Worm (Caenorhabditis elegans) whole organism, young adult: ENCODE measurements around the gene anmt-3.

ENCODE experiments used
- C06A6.2 ChIP-seq: fragments of 200-800 bp; sonication (Bioruptor generic); conservative IDR thresholded peaks from 2 replicates; pipeline ENCODE4 v1.3.6; 2022; ENCODE audit warnings: missing genetic modification characterization, missing compliant biosample characterization
- F33H1.4 ChIP-seq: fragments of 200-800 bp; sonication (Bioruptor generic); IDR thresholded peaks from 2 replicates; pipeline ENCODE4 v1.3.6; 2022; ENCODE audit warnings: missing genetic modification reagents, missing genetic modification characterization, missing compliant biosample characterization
- bed-2 ChIP-seq: fragments of 200-800 bp; sonication (Bioruptor generic); IDR thresholded peaks from 2 replicates; pipeline ENCODE4 v1.3.6; 2022; ENCODE audit warnings: missing genetic modification reagents, missing genetic modification characterization, missing compliant biosample characterization
- dpl-1 ChIP-seq: fragments of 150-350 bp; optimal IDR thresholded peaks from 2 replicates; lab custom pipeline; 2014; ENCODE audit warnings: missing biosample characterization, missing genetic modification reagents, missing genetic modification characterization
- ekl-4 ChIP-seq: fragments of 200-800 bp; sonication (Bioruptor generic); IDR thresholded peaks from 2 replicates; pipeline ENCODE4 v1.3.6; 2022; ENCODE audit warnings: missing genetic modification reagents, missing genetic modification characterization, missing compliant biosample characterization
- ets-4 ChIP-seq: fragments of 200-800 bp; sonication (Bioruptor generic); optimal IDR thresholded peaks from 2 replicates; lab custom pipeline; 2018; ENCODE audit warnings: mild to moderate bottlenecking, missing genetic modification characterization, missing compliant biosample characterization
- hmg-20 ChIP-seq: fragments of 200-800 bp; sonication (Bioruptor generic); IDR thresholded peaks from 2 replicates; pipeline ENCODE4 v1.3.6; 2022; ENCODE audit warnings: missing genetic modification reagents, missing genetic modification characterization, missing compliant biosample characterization
- nfyb-1 ChIP-seq: fragments of 200-800 bp; sonication (Bioruptor generic); IDR thresholded peaks from 2 replicates; pipeline ENCODE4 v1.3.6; 2022; ENCODE audit warnings: missing genetic modification reagents, missing genetic modification characterization, missing compliant biosample characterization
- pha-4 ChIP-seq: fragments of 150-350 bp; sonication (generic microtip); optimal IDR thresholded peaks from 2 replicates; lab custom pipeline; 2014; ENCODE audit warnings: missing biosample characterization, missing genetic modification reagents, missing genetic modification characterization
- sdz-38 ChIP-seq: sonication (generic microtip); optimal IDR thresholded peaks from 2 replicates; lab custom pipeline; 2016; ENCODE audit warnings: missing genotype, missing genetic modification characterization, missing compliant biosample characterization
- tbx-9 ChIP-seq: sonication (generic microtip); optimal IDR thresholded peaks from 2 replicates; lab custom pipeline; 2016; ENCODE audit warnings: borderline replicate concordance, missing genetic modification characterization, inconsistent platforms, missing compliant biosample characterization
- unc-62 ChIP-seq: fragments of 150-350 bp; optimal IDR thresholded peaks from 2 replicates; lab custom pipeline; 2014; ENCODE audit warnings: missing biosample characterization, missing genetic modification reagents, missing genetic modification characterization
- ztf-28 ChIP-seq: fragments of 200-800 bp; sonication (Bioruptor generic); IDR thresholded peaks from 2 replicates; pipeline ENCODE4 v1.3.6; 2022; ENCODE audit warnings: missing genetic modification reagents, missing genetic modification characterization, missing compliant biosample characterization

ce11 chrV:10000760-10001159 is 42.6 kb upstream of the anmt-3 start, which contains the start of gene K08H10.10:
- TF ChIP-seq ztf-28 (GFP tag; lab: Robert Waterston, UW) (no peak), ekl-4 (GFP tag; lab: Robert Waterston, UW) (no peak), dpl-1 (GFP tag; lab: Kevin White, UChicago) (no peak), sdz-38 (tag; lab: Kevin White, UChicago) (no peak), bed-2 (GFP tag; lab: Robert Waterston, UW) (no peak), tbx-9 (tag; lab: Kevin White, UChicago) (no peak), C06A6.2 (GFP tag; lab: Robert Waterston, UW) (no peak), unc-62 (no peak), pha-4 (tag; lab: Kevin White, UChicago) (no peak), hmg-20 (GFP tag; lab: Robert Waterston, UW) (no peak), nfyb-1 (GFP tag; lab: Robert Waterston, UW) (no peak), ets-4 (GFP tag; lab: Kevin White, UChicago) (no peak), F33H1.4 (GFP tag; lab: Robert Waterston, UW) (no peak)
